Worm (Caenorhabditis elegans) whole organism, L4 larva: ENCODE data around the gene ttr-37.
"Not testable (repeated sequence)": the region's sequence is repeated elsewhere in the genome, so short reads cannot be mapped to it uniquely, and the experiment has no call there.

Source experiments
- D1046.2 ChIP-seq: fragments of 200-800 bp; sonication (Bioruptor generic); IDR thresholded peaks from 2 replicates; pipeline ENCODE4 v1.3.6; 2022; ENCODE audit warnings: missing genetic modification characterization, missing compliant biosample characterization
- F26F4.8 ChIP-seq: fragments of 200-800 bp; sonication (Bioruptor generic); conservative IDR thresholded peaks from 2 replicates; pipeline ENCODE4 v1.3.6; 2022; ENCODE audit warnings: missing genetic modification characterization, missing compliant biosample characterization
- F44E2.7 ChIP-seq: fragments of 200-800 bp; sonication (Bioruptor generic); IDR thresholded peaks from 2 replicates; pipeline ENCODE4 v2.1.2; 2022; ENCODE audit warnings: missing genetic modification characterization, missing compliant biosample characterization
- F49E8.2 ChIP-seq: sonication (generic microtip); optimal IDR thresholded peaks from 2 replicates; lab custom pipeline; 2016; ENCODE audit warnings: missing compliant biosample characterization, mild to moderate bottlenecking, missing genetic modification characterization, borderline replicate concordance
- T26A8.4 ChIP-seq: fragments of 200-800 bp; sonication (Bioruptor generic); IDR thresholded peaks from 2 replicates; pipeline ENCODE4 v1.3.6; 2022; ENCODE audit warnings: missing genetic modification characterization, missing compliant biosample characterization
- Y105C5A.15 ChIP-seq: fragments of 200-800 bp; sonication (Bioruptor generic); IDR thresholded peaks from 2 replicates; pipeline ENCODE4 v1.3.6; 2022; ENCODE audit warnings: missing genetic modification characterization, missing compliant biosample characterization
- Y48G9A.11 ChIP-seq: fragments of 200-800 bp; sonication (Bioruptor generic); IDR thresholded peaks from 2 replicates; pipeline ENCODE4 v1.3.6; 2022; ENCODE audit warnings: missing genetic modification reagents, missing genetic modification characterization, missing compliant biosample characterization
- Y75B8A.6 ChIP-seq: fragments of 200-800 bp; sonication (Bioruptor generic); IDR thresholded peaks from 2 replicates; pipeline ENCODE4 v1.3.6; 2022; ENCODE audit warnings: missing genetic modification reagents, missing genetic modification characterization, missing compliant biosample characterization
- ZK337.2 ChIP-seq: fragments of 200-800 bp; sonication (Bioruptor generic); IDR thresholded peaks from 2 replicates; pipeline ENCODE4 v1.3.6; 2022; ENCODE audit warnings: missing genetic modification reagents, missing genetic modification characterization, missing compliant biosample characterization
- arid-1 ChIP-seq: fragments of 200-800 bp; sonication (Bioruptor generic); conservative IDR thresholded peaks from 2 replicates; pipeline ENCODE4 v1.3.6; 2022; ENCODE audit warnings: missing genetic modification reagents, missing genetic modification characterization, missing compliant biosample characterization
- ceh-20 ChIP-seq: fragments of 200-800 bp; sonication (Bioruptor generic); IDR thresholded peaks from 2 replicates; pipeline ENCODE4 v1.3.6; 2022; ENCODE audit warnings: missing genetic modification reagents, missing genetic modification characterization, missing compliant biosample characterization
- ceh-44 ChIP-seq: fragments of 200-800 bp; sonication (Bioruptor generic); IDR thresholded peaks from 2 replicates; pipeline ENCODE4 v1.3.6; 2022; ENCODE audit warnings: missing genetic modification reagents, missing genetic modification characterization, missing compliant biosample characterization
- ctbp-1 ChIP-seq: fragments of 200-800 bp; sonication (Bioruptor generic); IDR thresholded peaks from 2 replicates; pipeline ENCODE4 v1.3.6; 2022; ENCODE audit warnings: missing genetic modification reagents, missing genetic modification characterization, missing compliant biosample characterization
- daf-8 ChIP-seq: fragments of 200-800 bp; sonication (Bioruptor generic); IDR thresholded peaks from 2 replicates; pipeline ENCODE4 v1.3.6; 2022; ENCODE audit warnings: missing genetic modification characterization, missing compliant biosample characterization
- dmd-6 ChIP-seq: fragments of 200-800 bp; sonication (Bioruptor generic); IDR thresholded peaks from 2 replicates; pipeline ENCODE4 v1.3.6; 2022; ENCODE audit warnings: missing genetic modification reagents, missing genetic modification characterization, missing compliant biosample characterization
- dmd-8 ChIP-seq: fragments of 200-800 bp; sonication (Bioruptor generic); IDR thresholded peaks from 2 replicates; pipeline ENCODE4 v1.3.6; 2022; ENCODE audit warnings: missing genetic modification characterization, missing compliant biosample characterization
- dmd-9 ChIP-seq: fragments of 200-800 bp; sonication (Bioruptor generic); IDR thresholded peaks from 2 replicates; pipeline ENCODE4 v1.3.6; 2022; ENCODE audit warnings: missing genetic modification reagents, missing genetic modification characterization, missing compliant biosample characterization
- egl-43 ChIP-seq: fragments of 200-800 bp; sonication (Bioruptor generic); IDR thresholded peaks from 2 replicates; pipeline ENCODE4 v1.3.6; 2022; ENCODE audit warnings: missing genetic modification reagents, missing genetic modification characterization, missing compliant biosample characterization
- gei-8 ChIP-seq: fragments of 200-800 bp; sonication (Bioruptor generic); optimal IDR thresholded peaks from 2 replicates; lab custom pipeline; 2018; ENCODE audit warnings: mild to moderate bottlenecking, missing genetic modification characterization, missing compliant biosample characterization
- lim-7 ChIP-seq: fragments of 200-800 bp; sonication (Bioruptor generic); IDR thresholded peaks from 2 replicates; pipeline ENCODE4 v1.3.6; 2022; ENCODE audit warnings: missing genetic modification characterization, missing compliant biosample characterization
- lin-1 ChIP-seq: fragments of 200-800 bp; sonication (Bioruptor generic); IDR thresholded peaks from 2 replicates; pipeline ENCODE4 v1.3.6; 2022; ENCODE audit warnings: missing genetic modification reagents, missing genetic modification characterization, missing compliant biosample characterization
- lin-38 ChIP-seq: fragments of 200-800 bp; sonication (Bioruptor generic); IDR thresholded peaks from 2 replicates; pipeline ENCODE4 v1.3.6; 2022; ENCODE audit warnings: missing genetic modification reagents, missing genetic modification characterization, missing compliant biosample characterization
- lir-3 ChIP-seq: sonication (generic microtip); optimal IDR thresholded peaks from 2 replicates; lab custom pipeline; 2016; ENCODE audit warnings: mild to moderate bottlenecking, missing genetic modification characterization, missing compliant biosample characterization
- madf-5 ChIP-seq, 2 experiments: fragments of 200-800 bp; sonication (Bioruptor generic); IDR thresholded peaks; 2 replicates each; pipeline ENCODE4 v1.3.6; 2022; ENCODE audit warnings: missing compliant biosample characterization in 2 of 2, missing genetic modification characterization in 2 of 2
- madf-9 ChIP-seq: fragments of 200-800 bp; sonication (Bioruptor generic); conservative IDR thresholded peaks from 2 replicates; pipeline ENCODE4 v1.3.6; 2022; ENCODE audit warnings: missing genetic modification reagents, missing genetic modification characterization, missing compliant biosample characterization
- mdt-29 ChIP-seq: fragments of 200-800 bp; sonication (Bioruptor generic); IDR thresholded peaks from 2 replicates; pipeline ENCODE4 v1.3.6; 2022; ENCODE audit warnings: missing genetic modification reagents, missing genetic modification characterization, missing compliant biosample characterization
- mxl-3 ChIP-seq: fragments of 200-800 bp; sonication (Bioruptor generic); optimal IDR thresholded peaks from 2 replicates; lab custom pipeline; 2018; ENCODE audit warnings: mild to moderate bottlenecking, missing genetic modification characterization, missing compliant biosample characterization
- nhr-41 ChIP-seq: fragments of 200-800 bp; sonication (Bioruptor generic); IDR thresholded peaks from 2 replicates; pipeline ENCODE4 v1.3.6; 2022; ENCODE audit warnings: missing genetic modification reagents, missing genetic modification characterization, missing compliant biosample characterization
- pha-4 ChIP-seq, 2 experiments: fragments of 150-350 bp in 1 of 2; fragments of 200-800 bp in 1 of 2; sonication (Bioruptor generic) in 1 of 2; IDR thresholded peaks in 1 of 2; optimal IDR thresholded peaks in 1 of 2; 2 replicates each; pipeline versions ENCODE4 v1.3.6 to Lab custom; 2014 to 2022; ENCODE audit warnings: missing genetic modification characterization in 2 of 2, missing genetic modification reagents in 2 of 2, missing biosample characterization in 1 of 2, missing compliant biosample characterization in 1 of 2
- php-3 ChIP-seq: fragments of 200-800 bp; sonication (Bioruptor generic); IDR thresholded peaks from 2 replicates; pipeline ENCODE4 v1.3.6; 2022; ENCODE audit warnings: missing genetic modification reagents, missing genetic modification characterization, missing compliant biosample characterization
- pqm-1 ChIP-seq: sonication (generic microtip); optimal IDR thresholded peaks from 2 replicates; lab custom pipeline; 2017; ENCODE audit warnings: missing biosample characterization, missing genetic modification characterization
- saeg-2 ChIP-seq: fragments of 200-800 bp; sonication (Bioruptor generic); IDR thresholded peaks from 2 replicates; pipeline ENCODE4 v1.3.6; 2022; ENCODE audit warnings: missing genetic modification reagents, missing genetic modification characterization, missing compliant biosample characterization
- snpc-1.2 ChIP-seq: fragments of 200-800 bp; sonication (Bioruptor generic); IDR thresholded peaks from 2 replicates; pipeline ENCODE4 v1.3.6; 2022; ENCODE audit warnings: missing genetic modification reagents, missing genetic modification characterization, missing compliant biosample characterization
- tag-97 ChIP-seq: fragments of 200-800 bp; sonication (Bioruptor generic); IDR thresholded peaks from 2 replicates; pipeline ENCODE4 v1.3.6; 2022; ENCODE audit warnings: missing genetic modification characterization, missing compliant biosample characterization
- tra-1 ChIP-seq: fragments of 200-800 bp; sonication (Bioruptor generic); IDR thresholded peaks from 2 replicates; pipeline ENCODE4 v1.3.6; 2022; ENCODE audit warnings: missing genetic modification reagents, missing genetic modification characterization, missing compliant biosample characterization
- vab-7 ChIP-seq: fragments of 200-800 bp; sonication (Bioruptor generic); IDR thresholded peaks from 2 replicates; pipeline ENCODE4 v1.3.6; 2022; ENCODE audit warnings: missing genetic modification reagents, missing genetic modification characterization, missing compliant biosample characterization
- zfp-3 ChIP-seq: fragments of 200-800 bp; sonication (Bioruptor generic); conservative IDR thresholded peaks from 2 replicates; pipeline ENCODE4 v1.3.6; 2022; ENCODE audit warnings: missing genetic modification reagents, missing genetic modification characterization, missing compliant biosample characterization

ttr-37 gene

DNA sequence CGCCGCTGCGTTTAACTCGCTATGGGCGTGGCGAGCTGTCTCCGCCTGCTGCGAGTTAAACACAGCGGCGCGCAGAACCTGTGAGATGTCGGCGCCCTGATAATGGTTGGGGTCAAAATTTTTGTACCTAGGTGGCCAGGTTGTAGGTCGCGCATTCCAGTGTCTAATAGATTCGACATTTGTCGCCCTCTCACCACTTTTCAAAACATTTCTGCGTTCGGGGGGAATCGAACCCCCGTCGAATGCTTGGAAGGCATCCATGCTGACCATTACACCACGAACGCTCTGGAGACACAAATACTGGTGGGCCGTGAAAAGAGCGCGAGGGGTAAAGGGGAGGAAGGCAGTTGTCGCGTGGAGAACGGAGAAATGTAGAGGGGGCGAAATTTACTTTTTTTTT lies 42.4 kb upstream of the ttr-37 start (continued):
- TF ChIP-seq gei-8 (GFP tag; lab: Kevin White, UChicago) (peak; percentile 18), pqm-1 (tag; lab: Kevin White, UChicago) (no peak), dmd-6 (GFP tag; lab: Robert Waterston, UW) (peak; percentile 77), lim-7 (GFP tag; lab: Robert Waterston, UW) (peak; percentile 88), ZK337.2 (GFP tag; lab: Robert Waterston, UW) (peak; percentile 52; the same call in 1 of the 2 replicates), D1046.2 (GFP tag; lab: Robert Waterston, UW) (0 out of 2 replicates have a peak, but pooled peaks have one; percentile 67), F49E8.2 (tag; lab: Kevin White, UChicago) (peak; percentile 43), mxl-3 (peak; percentile 64), tag-97 (GFP tag; lab: Robert Waterston, UW) (no peak), saeg-2 (GFP tag; lab: Robert Waterston, UW) (no peak), lir-3 (tag; lab: Kevin White, UChicago) (peak; percentile 56)

DNA sequence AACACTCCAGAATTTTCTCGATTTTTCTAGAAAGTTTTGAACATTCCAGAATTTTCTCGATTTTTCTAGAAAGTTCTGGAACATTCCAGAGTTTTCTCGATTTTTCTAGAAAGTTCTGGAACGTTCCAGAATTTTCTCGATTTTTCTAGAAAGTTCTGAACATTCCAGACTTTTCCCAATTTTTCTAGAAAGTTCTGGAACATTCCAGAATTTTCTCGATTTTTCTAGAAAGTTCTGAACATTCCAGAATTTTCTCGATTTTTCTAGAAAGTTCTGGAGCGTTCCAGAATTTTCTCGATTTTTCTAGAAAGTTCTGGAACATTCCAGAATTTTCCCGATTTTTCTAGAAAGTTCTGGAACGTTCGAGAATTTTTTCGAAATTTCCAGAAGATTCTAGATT lies 38.1 kb upstream of the ttr-37 start:
- TF ChIP-seq arid-1 (GFP tag; lab: Robert Waterston, UW) (peak; percentile 96), pha-4 (GFP tag; IDR thresholded peaks at IDR 0.05; lab: Robert Waterston, UW) (peak; percentile 94), ceh-44 (GFP tag; lab: Robert Waterston, UW) (peak; percentile 97), Y105C5A.15 (GFP tag; lab: Robert Waterston, UW) (peak; percentile 99), madf-9 (GFP tag; lab: Robert Waterston, UW) (peak; percentile 87), dmd-6 (GFP tag; lab: Robert Waterston, UW) (peak; percentile 62), vab-7 (GFP tag; lab: Robert Waterston, UW) (peak; percentile 91), lin-1 (GFP tag; lab: Robert Waterston, UW) (peak; percentile 97), lim-7 (GFP tag; lab: Robert Waterston, UW) (peak; percentile 79), dmd-9 (GFP tag; lab: Robert Waterston, UW) (peak; percentile 76; the same call in 1 of the 2 replicates), saeg-2 (GFP tag; lab: Robert Waterston, UW) (peak; percentile 51; the same call in 1 of the 2 replicates), egl-43 (peak; percentile 88), Y75B8A.6 (GFP tag; lab: Robert Waterston, UW) (peak; percentile 89; the same call in 1 of the 2 replicates), daf-8 (GFP tag; lab: Robert Waterston, UW) (peak; percentile 87; the same call in 1 of the 2 replicates), nhr-41 (GFP tag; lab: Robert Waterston, UW) (peak; percentile 92), F44E2.7 (GFP tag; lab: Robert Waterston, UW) (peak; percentile 82; the same call in 1 of the 2 replicates), T26A8.4 (GFP tag; lab: Robert Waterston, UW) (peak; percentile 36; the same call in 1 of the 2 replicates), tra-1 (GFP tag; lab: Robert Waterston, UW) (peak; percentile 92), zfp-3 (GFP tag; lab: Robert Waterston, UW) (peak; percentile 69), php-3 (GFP tag; lab: Robert Waterston, UW) (peak; percentile 47; the same call in 1 of the 2 replicates), snpc-1.2 (GFP tag; lab: Robert Waterston, UW) (peak; percentile 97), ctbp-1 (peak; percentile 92), madf-5 (GFP tag; IDR thresholded peaks at IDR 0.05; lab: Robert Waterston, UW) (peak; percentile 96 to 97), mdt-29 (peak; percentile 99), dmd-8 (GFP tag; lab: Robert Waterston, UW) (peak; percentile 66), ceh-20 (0 out of 2 replicates have a peak, but pooled peaks have one; percentile 39), Y48G9A.11 (GFP tag; lab: Robert Waterston, UW) (peak; percentile 93), lin-38 (peak; percentile 72), F26F4.8 (peak; percentile 82), ZK337.2 (GFP tag; lab: Robert Waterston, UW) (0 out of 2 replicates have a peak, but pooled peaks have one; percentile 52), tag-97 (GFP tag; lab: Robert Waterston, UW) (peak; percentile 92; the same call in 1 of the 2 replicates)
- not testable (repeated sequence) for TF ChIP-seq pha-4 (tag; optimal IDR thresholded peaks at IDR 0.05; lab: Kevin White, UChicago)
- TF ChIP-seq, all 104 proteins: peak for 31; not testable (repeated sequence) for 73
